Worm (Caenorhabditis elegans) whole organism, L3 larva: ENCODE data around the gene F49C5.5.

Experiments
- ama-1 ChIP-seq: fragments of 150-350 bp; optimal IDR thresholded peaks from 2 replicates; lab custom pipeline; 2018
- ceh-82 ChIP-seq: fragments of 150-350 bp; optimal IDR thresholded peaks from 2 replicates; lab custom pipeline; 2014; ENCODE audit warnings: missing biosample characterization, missing genetic modification characterization
- daf-12 ChIP-seq: fragments of 150-350 bp; optimal IDR thresholded peaks from 2 replicates; lab custom pipeline; 2014; ENCODE audit warnings: missing biosample characterization, missing genetic modification reagents, missing genetic modification characterization
- jun-1 ChIP-seq: fragments of 150-350 bp; optimal IDR thresholded peaks from 2 replicates; lab custom pipeline; 2014; ENCODE audit warnings: missing biosample characterization, missing genetic modification reagents, missing genetic modification characterization
- nhr-11 ChIP-seq: fragments of 150-350 bp; optimal IDR thresholded peaks from 2 replicates; lab custom pipeline; 2014; ENCODE audit warnings: missing biosample characterization, missing genetic modification characterization
- nhr-76 ChIP-seq: fragments of 150-350 bp; sonication (generic microtip); optimal IDR thresholded peaks from 5 replicates; lab custom pipeline; 2014; ENCODE audit warnings: missing biosample characterization, missing genetic modification characterization
- unc-39 ChIP-seq: sonication (generic microtip); optimal IDR thresholded peaks from 4 replicates; lab custom pipeline; 2017; ENCODE audit warnings: missing biosample characterization, missing genetic modification characterization
- zag-1 ChIP-seq: fragments of 150-350 bp; optimal IDR thresholded peaks from 2 replicates; lab custom pipeline; 2014; ENCODE audit warnings: missing biosample characterization, missing genetic modification characterization

- no peak for TF ChIP-seq jun-1 (tag; lab: Kevin White, UChicago)
- no peak for TF ChIP-seq daf-12 (tag; lab: Kevin White, UChicago)
- no peak for TF ChIP-seq nhr-11 (tag; lab: Kevin White, UChicago)
- no peak for TF ChIP-seq nhr-76 (tag; lab: Kevin White, UChicago)
- TF ChIP-seq ceh-82 (tag; lab: Kevin White, UChicago): no peak
- TF ChIP-seq ama-1: no peak
- no peak for TF ChIP-seq zag-1 (tag; lab: Kevin White, UChicago)
- no peak for TF ChIP-seq unc-39 (tag; lab: Kevin White, UChicago)
These were observed 1.2 kb upstream of the F49C5.5 start, which contains the start of gene F49C5.16 for ce11 chrII:12547547-12547946.
